Worm (Caenorhabditis elegans) whole organism, L3 larva: ENCODE data around the gene T07F10.5.
A peak's percentile ranks its signal among the peaks of the same experiment; 100 is the strongest.

Source experiments
- aly-2 ChIP-seq: fragments of 150-350 bp; optimal IDR thresholded peaks from 2 replicates; lab custom pipeline; 2014; ENCODE audit warnings: missing biosample characterization, missing genetic modification characterization
- ama-1 ChIP-seq: fragments of 150-350 bp; optimal IDR thresholded peaks from 2 replicates; lab custom pipeline; 2018
- ceh-28 ChIP-seq: fragments of 150-350 bp; optimal IDR thresholded peaks from 2 replicates; lab custom pipeline; 2014; ENCODE audit warnings: missing biosample characterization, missing genetic modification reagents, missing genetic modification characterization
- ceh-82 ChIP-seq: fragments of 150-350 bp; optimal IDR thresholded peaks from 2 replicates; lab custom pipeline; 2014; ENCODE audit warnings: missing biosample characterization, missing genetic modification characterization
- ceh-9 ChIP-seq: sonication (generic microtip); optimal IDR thresholded peaks from 2 replicates; lab custom pipeline; 2018; ENCODE audit warnings: missing biosample characterization, missing genetic modification characterization
- egl-5 ChIP-seq: fragments of 150-350 bp; optimal IDR thresholded peaks from 2 replicates; lab custom pipeline; 2017; ENCODE audit warnings: missing biosample characterization, missing genetic modification reagents, missing genetic modification characterization, inconsistent platforms
- elt-1 ChIP-seq: fragments of 150-350 bp; optimal IDR thresholded peaks from 2 replicates; lab custom pipeline; 2014; ENCODE audit warnings: missing biosample characterization, missing genetic modification characterization
- elt-2 ChIP-seq: sonication (generic microtip); optimal IDR thresholded peaks from 2 replicates; lab custom pipeline; 2016; ENCODE audit warnings: missing genetic modification reagents, mild to moderate bottlenecking, missing genetic modification characterization, missing compliant biosample characterization
- elt-3 ChIP-seq, 3 experiments: fragments of 150-350 bp in 1 of 3; sonication (generic microtip) in 2 of 3; optimal IDR thresholded peaks; 2 replicates in 2 of 3; 4 replicates in 1 of 3; lab custom pipeline; 2014 to 2017; ENCODE audit warnings: missing biosample characterization in 3 of 3, missing genetic modification characterization in 3 of 3
- fkh-10 ChIP-seq: sonication (generic microtip); optimal IDR thresholded peaks from 2 replicates; lab custom pipeline; 2017; ENCODE audit warnings: missing biosample characterization, missing genetic modification reagents, missing genetic modification characterization
- hmg-11 ChIP-seq: sonication (generic microtip); optimal IDR thresholded peaks from 2 replicates; lab custom pipeline; 2016; ENCODE audit warnings: missing genetic modification characterization, missing compliant biosample characterization
- jun-1 ChIP-seq: fragments of 150-350 bp; optimal IDR thresholded peaks from 2 replicates; lab custom pipeline; 2014; ENCODE audit warnings: missing biosample characterization, missing genetic modification reagents, missing genetic modification characterization
- lin-15B ChIP-seq: fragments of 150-350 bp; optimal IDR thresholded peaks from 2 replicates; lab custom pipeline; 2014; ENCODE audit warnings: missing biosample characterization, missing genetic modification characterization
- mdl-1 ChIP-seq: fragments of 150-350 bp; optimal IDR thresholded peaks from 2 replicates; lab custom pipeline; 2014; ENCODE audit warnings: missing biosample characterization, missing genetic modification characterization
- mml-1 ChIP-seq: fragments of 150-350 bp; sonication (generic microtip); optimal IDR thresholded peaks from 3 replicates; lab custom pipeline; 2014; ENCODE audit warnings: missing biosample characterization, missing genetic modification characterization
- nfya-1 ChIP-seq: sonication (generic microtip); optimal IDR thresholded peaks from 2 replicates; lab custom pipeline; 2017; ENCODE audit warnings: missing genetic modification characterization, mild to moderate bottlenecking, missing compliant biosample characterization, antibody characterized with exemption, moderate library complexity; ENCODE audit not compliant: insufficient read depth
- nhr-11 ChIP-seq: fragments of 150-350 bp; optimal IDR thresholded peaks from 2 replicates; lab custom pipeline; 2014; ENCODE audit warnings: missing biosample characterization, missing genetic modification characterization
- nhr-23 ChIP-seq: fragments of 150-350 bp; optimal IDR thresholded peaks from 2 replicates; lab custom pipeline; 2014; ENCODE audit warnings: missing biosample characterization, missing genetic modification reagents, missing genetic modification characterization
- nhr-237 ChIP-seq: fragments of 150-350 bp; optimal IDR thresholded peaks from 2 replicates; lab custom pipeline; 2014; ENCODE audit warnings: missing biosample characterization, missing genetic modification characterization
- nhr-25 ChIP-seq: sonication (generic microtip); optimal IDR thresholded peaks from 2 replicates; lab custom pipeline; 2017; ENCODE audit warnings: missing biosample characterization, missing genetic modification characterization
- nhr-28 ChIP-seq: fragments of 150-350 bp; optimal IDR thresholded peaks from 2 replicates; lab custom pipeline; 2014; ENCODE audit warnings: missing biosample characterization, missing genetic modification characterization
- nhr-43 ChIP-seq: sonication (generic microtip); optimal IDR thresholded peaks from 2 replicates; lab custom pipeline; 2016; ENCODE audit warnings: mild to moderate bottlenecking, missing genetic modification characterization, missing compliant biosample characterization; ENCODE audit not compliant: poor library complexity, severe bottlenecking
- nhr-67 ChIP-seq: fragments of 150-350 bp; optimal IDR thresholded peaks from 2 replicates; lab custom pipeline; 2014; ENCODE audit warnings: missing biosample characterization, missing genetic modification characterization
- nhr-76 ChIP-seq: fragments of 150-350 bp; sonication (generic microtip); optimal IDR thresholded peaks from 5 replicates; lab custom pipeline; 2014; ENCODE audit warnings: missing biosample characterization, missing genetic modification characterization
- pha-4 ChIP-seq: fragments of 150-350 bp; optimal IDR thresholded peaks from 2 replicates; lab custom pipeline; 2014; ENCODE audit warnings: missing biosample characterization, missing genetic modification reagents, missing genetic modification characterization
- pqm-1 ChIP-seq: fragments of 150-350 bp; optimal IDR thresholded peaks from 2 replicates; lab custom pipeline; 2017; ENCODE audit warnings: missing biosample characterization, missing genetic modification characterization, inconsistent platforms
- sea-2 ChIP-seq: fragments of 150-350 bp; sonication (generic microtip); optimal IDR thresholded peaks from 4 replicates; lab custom pipeline; 2014; ENCODE audit warnings: missing biosample characterization, missing genetic modification reagents, missing genetic modification characterization
- skn-1 ChIP-seq: fragments of 150-350 bp; optimal IDR thresholded peaks from 2 replicates; lab custom pipeline; 2014; ENCODE audit warnings: missing biosample characterization, missing genetic modification characterization
- tbx-2 ChIP-seq: sonication (generic microtip); optimal IDR thresholded peaks from 2 replicates; lab custom pipeline; 2016; ENCODE audit warnings: mild to moderate bottlenecking, missing genetic modification characterization, missing compliant biosample characterization
- unc-39 ChIP-seq: sonication (generic microtip); optimal IDR thresholded peaks from 4 replicates; lab custom pipeline; 2017; ENCODE audit warnings: missing biosample characterization, missing genetic modification characterization
- unc-62 ChIP-seq: fragments of 150-350 bp; sonication (generic microtip); optimal IDR thresholded peaks from 4 replicates; lab custom pipeline; 2014; ENCODE audit warnings: missing biosample characterization, missing genetic modification reagents, missing genetic modification characterization
- ztf-11 ChIP-seq: fragments of 150-350 bp; optimal IDR thresholded peaks from 2 replicates; lab custom pipeline; 2014; ENCODE audit warnings: missing biosample characterization, missing genetic modification characterization
- ztf-4 ChIP-seq: fragments of 150-350 bp; optimal IDR thresholded peaks from 2 replicates; lab custom pipeline; 2014; ENCODE audit warnings: missing biosample characterization, missing genetic modification characterization

T07F10.5 gene

ce11 chrV:12870740-12871139 lies 5.0 kb downstream of the T07F10.5 start:
- no peak for TF ChIP-seq nhr-67 (tag; lab: Kevin White, UChicago)
- TF ChIP-seq pha-4 (tag; lab: Kevin White, UChicago): peak; percentile 85

ce11 chrV:12871753-12872152 lies 6.0 kb downstream of the T07F10.5 start, which contains the start of gene bus-19:
TSS of gene bus-19 (plus strand) at chrV:12872053.
- TF ChIP-seq nhr-23 (no peak), elt-1 (tag; lab: Kevin White, UChicago) (no peak), pha-4 (tag; lab: Kevin White, UChicago) (peak; percentile 41), nfya-1 (tag; lab: Kevin White, UChicago) (no peak), pqm-1 (tag; lab: Kevin White, UChicago) (no peak), nhr-76 (tag; lab: Kevin White, UChicago) (no peak), ceh-82 (tag; lab: Kevin White, UChicago) (no peak), tbx-2 (no peak)

DNA sequence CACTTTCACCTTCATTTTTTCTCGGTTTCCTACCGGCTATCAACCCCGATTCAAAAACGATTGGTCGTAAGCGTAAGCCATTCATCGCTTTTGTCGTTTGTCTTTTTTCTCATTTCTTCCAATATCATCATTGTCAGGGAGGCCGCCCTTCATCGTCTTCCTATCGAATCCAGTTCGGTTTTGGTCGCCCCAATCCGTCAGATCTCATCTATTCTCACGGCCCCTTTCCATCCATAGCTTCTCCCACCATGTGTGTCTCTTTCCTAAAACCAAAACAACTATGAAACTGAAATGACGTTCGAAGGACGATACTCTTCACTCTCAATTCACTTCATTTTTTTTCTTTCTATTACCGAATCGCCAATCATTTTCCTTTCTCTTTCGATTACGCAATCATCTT lies 10.1 kb downstream of the T07F10.5 start:
- TF ChIP-seq ztf-11: no peak
- TF ChIP-seq skn-1 (tag; lab: Kevin White, UChicago): no peak
- TF ChIP-seq pha-4 (tag; lab: Kevin White, UChicago): no peak
- TF ChIP-seq elt-3 (tag; optimal IDR thresholded peaks at IDR 0.05; lab: Kevin White, UChicago): no peak
- TF ChIP-seq nhr-237: no peak
- TF ChIP-seq sea-2 (GFP tag; lab: Kevin White, UChicago): no peak
- peak; percentile 18 for TF ChIP-seq nhr-43
- no peak for TF ChIP-seq ceh-9 (tag; lab: Kevin White, UChicago)
- TF ChIP-seq ceh-28 (tag; lab: Kevin White, UChicago): no peak
- TF ChIP-seq aly-2 (tag; lab: Kevin White, UChicago): no peak
- peak; percentile 48 for TF ChIP-seq nhr-25 (tag; lab: Kevin White, UChicago)
- no peak for TF ChIP-seq egl-5 (tag; lab: Kevin White, UChicago)
- no peak for TF ChIP-seq nhr-28 (tag; lab: Kevin White, UChicago)
- no peak for TF ChIP-seq unc-39 (tag; lab: Kevin White, UChicago)
- TF ChIP-seq lin-15B: no peak
- no peak for TF ChIP-seq ztf-4 (tag; lab: Kevin White, UChicago)

ce11 chrV:12876708-12877107 lies 11.0 kb downstream of the T07F10.5 start:
- TF ChIP-seq unc-39 (tag; lab: Kevin White, UChicago) (no peak), nhr-11 (tag; lab: Kevin White, UChicago) (no peak), mml-1 (no peak), skn-1 (tag; lab: Kevin White, UChicago) (no peak), hmg-11 (tag; lab: Kevin White, UChicago) (no peak), fkh-10 (GFP tag; lab: Kevin White, UChicago) (no peak), unc-62 (no peak), ceh-28 (tag; lab: Kevin White, UChicago) (no peak), pqm-1 (tag; lab: Kevin White, UChicago) (peak; percentile 73), elt-2 (tag; lab: Kevin White, UChicago) (peak; percentile 73), tbx-2 (no peak), pha-4 (tag; lab: Kevin White, UChicago) (no peak), nhr-23 (no peak), ama-1 (lab: Kevin White, UChicago) (no peak)

DNA sequence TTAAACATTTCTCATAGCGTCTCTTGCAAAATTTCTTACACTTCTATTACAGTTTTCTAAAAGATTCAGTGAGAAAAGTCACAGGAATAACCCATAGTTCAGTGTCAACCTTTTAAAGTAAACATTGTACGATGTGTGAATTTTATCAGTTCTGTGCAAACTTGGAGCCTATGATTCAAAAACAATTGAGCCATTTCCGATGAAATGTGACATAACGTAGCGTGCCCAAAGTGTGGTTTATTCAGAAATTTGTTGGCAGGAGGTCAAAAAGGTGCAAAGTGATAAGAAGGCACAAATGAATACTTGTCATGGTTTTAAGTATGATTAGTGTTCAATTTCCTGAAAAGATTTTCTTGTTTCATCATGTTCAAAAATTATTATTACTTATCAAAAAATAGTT lies 11.9 kb downstream of the T07F10.5 start:
- peak; percentile 19 for TF ChIP-seq elt-2 (tag; lab: Kevin White, UChicago)
- TF ChIP-seq mdl-1: no peak

- TF ChIP-seq ama-1 (lab: Kevin White, UChicago): peak; percentile 36
- TF ChIP-seq nhr-43: peak; percentile 13
- TF ChIP-seq ceh-9 (tag; lab: Kevin White, UChicago): no peak
- no peak for TF ChIP-seq nhr-23
- no peak for TF ChIP-seq elt-2 (tag; lab: Kevin White, UChicago)
- TF ChIP-seq skn-1 (tag; lab: Kevin White, UChicago): no peak
- no peak for TF ChIP-seq jun-1 (tag; lab: Kevin White, UChicago)
- TF ChIP-seq lin-15B: no peak
- peak; percentile 70 for TF ChIP-seq nhr-25 (tag; lab: Kevin White, UChicago)
- TF ChIP-seq mml-1: no peak
Observed at ce11 chrV:12879349-12879748, 13.6 kb downstream of the T07F10.5 start.
